Worm (Caenorhabditis elegans): ENCODE data around the gene ift-43.
"Not testable (repeated sequence)": the region's sequence is repeated elsewhere in the genome, so short reads cannot be mapped to it uniquely, and the experiment has no call there.

ift-43 gene

ce11 chrII:5622383-5622939, 38.1 kb downstream of the ift-43 start, which contains the start of the genes eif-3.L and npl-4.2:
Gene eif-3.L (minus strand): TSS chrII:5622483.
Gene npl-4.2 (plus strand): TSS chrII:5622889.
- not testable (repeated sequence) for TF ChIP-seq egl-27 (tag; optimal IDR thresholded peaks at IDR 0.05); ceh-28 (tag; optimal IDR thresholded peaks at IDR 0.05); unc-62 (GFP tag; optimal IDR thresholded peaks at IDR 0.05)

ce11 chrII:5619298-5619697, 41.3 kb downstream of the ift-43 start, which contains the start of gene dhs-6:
Gene dhs-6 (minus strand): TSS chrII:5619319.
- no peak for TF ChIP-seq pqm-1 (tag; optimal IDR thresholded peaks at IDR 0.05)
- TF ChIP-seq nhr-23 (tag; optimal IDR thresholded peaks at IDR 0.05) = peak; percentile 48
- peak; percentile 71 for TF ChIP-seq elt-2 (tag; optimal IDR thresholded peaks at IDR 0.05)
- TF ChIP-seq ceh-28 (tag; optimal IDR thresholded peaks at IDR 0.05) = peak; percentile 8
- peak; percentile 9 for TF ChIP-seq nfya-1 (tag; optimal IDR thresholded peaks at IDR 0.05; ENCODE audit: insufficient read depth)
- peak; percentile 15 for TF ChIP-seq nhr-43 (tag; optimal IDR thresholded peaks at IDR 0.05; ENCODE audit: poor library complexity, severe bottlenecking)
- TF ChIP-seq ztf-11 (tag; optimal IDR thresholded peaks at IDR 0.05) = no peak

Data from whole organism, L3 larva.